Worm (Caenorhabditis elegans) whole organism, young adult: ENCODE data around the gene F10C2.7.
A peak's percentile ranks its signal among the peaks of the same experiment; 100 is the strongest.

Experiments used
- C17E4.6 ChIP-seq: fragments of 200-800 bp; sonication (Bioruptor generic); IDR thresholded peaks from 2 replicates; pipeline ENCODE4 v1.3.6; 2022; ENCODE audit warnings: missing genetic modification reagents, missing genetic modification characterization, missing compliant biosample characterization
- D2030.7 ChIP-seq: fragments of 200-800 bp; sonication (Bioruptor generic); IDR thresholded peaks from 2 replicates; pipeline ENCODE4 v1.3.6; 2022; ENCODE audit warnings: missing genetic modification reagents, missing genetic modification characterization, missing compliant biosample characterization
- F10E7.11 ChIP-seq: sonication (generic microtip); optimal IDR thresholded peaks from 2 replicates; lab custom pipeline; 2017; ENCODE audit warnings: mild to moderate bottlenecking, missing genetic modification characterization, moderate library complexity, missing compliant biosample characterization
- F22D6.2 ChIP-seq: sonication (generic microtip); optimal IDR thresholded peaks from 2 replicates; lab custom pipeline; 2016; ENCODE audit warnings: mild to moderate bottlenecking, missing genetic modification characterization, missing compliant biosample characterization
- F23B12.7 ChIP-seq: sonication (generic microtip); optimal IDR thresholded peaks from 2 replicates; lab custom pipeline; 2017; ENCODE audit warnings: missing genetic modification characterization, mild to moderate bottlenecking, missing compliant biosample characterization, antibody characterized with exemption, moderate library complexity; ENCODE audit not compliant: insufficient read depth
- F33H1.4 ChIP-seq: fragments of 200-800 bp; sonication (Bioruptor generic); IDR thresholded peaks from 2 replicates; pipeline ENCODE4 v1.3.6; 2022; ENCODE audit warnings: missing genetic modification reagents, missing genetic modification characterization, missing compliant biosample characterization
- F49E8.2 ChIP-seq: sonication (generic microtip); optimal IDR thresholded peaks from 3 replicates; lab custom pipeline; 2017; ENCODE audit warnings: missing genetic modification characterization, mild to moderate bottlenecking, missing compliant biosample characterization, antibody characterized with exemption, moderate library complexity; ENCODE audit not compliant: insufficient read depth
- F52B5.7 ChIP-seq: sonication (generic microtip); optimal IDR thresholded peaks from 2 replicates; lab custom pipeline; 2016; ENCODE audit warnings: mild to moderate bottlenecking, missing genetic modification characterization, missing compliant biosample characterization
- K11D2.4 ChIP-seq: fragments of 200-800 bp; sonication (Bioruptor generic); IDR thresholded peaks from 2 replicates; pipeline ENCODE4 v1.3.6; 2022; ENCODE audit warnings: missing genetic modification reagents, missing genetic modification characterization, missing compliant biosample characterization
- aptf-2 ChIP-seq: fragments of 200-800 bp; sonication (Bioruptor generic); conservative IDR thresholded peaks from 2 replicates; pipeline ENCODE4 v1.3.6; 2022; ENCODE audit warnings: missing genetic modification reagents, missing genetic modification characterization, missing compliant biosample characterization
- atf-7 ChIP-seq: sonication (generic microtip); optimal IDR thresholded peaks from 2 replicates; lab custom pipeline; 2017; ENCODE audit warnings: mild to moderate bottlenecking, missing genetic modification characterization, missing compliant biosample characterization
- attf-5 ChIP-seq: fragments of 200-800 bp; sonication (Bioruptor generic); optimal IDR thresholded peaks from 2 replicates; lab custom pipeline; 2018; ENCODE audit warnings: mild to moderate bottlenecking, missing genetic modification characterization, missing compliant biosample characterization
- cebp-1 ChIP-seq, 2 experiments: fragments of 200-800 bp in 1 of 2; sonication (Bioruptor generic) in 1 of 2; sonication (generic microtip) in 1 of 2; IDR thresholded peaks in 1 of 2; optimal IDR thresholded peaks in 1 of 2; 2 replicates each; pipeline versions ENCODE4 v1.3.6 to Lab custom; 2017 to 2022; ENCODE audit warnings: missing compliant biosample characterization in 2 of 2, missing genetic modification characterization in 2 of 2, mild to moderate bottlenecking in 1 of 2, missing genetic modification reagents in 1 of 2, moderate library complexity in 1 of 2
- ceh-100 ChIP-seq: fragments of 200-800 bp; sonication (Bioruptor generic); IDR thresholded peaks from 2 replicates; pipeline ENCODE4 v1.3.6; 2022; ENCODE audit warnings: missing genetic modification reagents, missing genetic modification characterization, missing compliant biosample characterization
- dox-1 ChIP-seq: fragments of 200-800 bp; sonication (Bioruptor generic); IDR thresholded peaks from 2 replicates; pipeline ENCODE4 v1.3.6; 2022; ENCODE audit warnings: missing genetic modification reagents, missing genetic modification characterization, missing compliant biosample characterization
- dpff-1 ChIP-seq: sonication (generic microtip); optimal IDR thresholded peaks from 2 replicates; lab custom pipeline; 2017; ENCODE audit warnings: mild to moderate bottlenecking, missing genetic modification characterization, missing compliant biosample characterization
- dpl-1 ChIP-seq: fragments of 150-350 bp; optimal IDR thresholded peaks from 2 replicates; lab custom pipeline; 2014; ENCODE audit warnings: missing biosample characterization, missing genetic modification reagents, missing genetic modification characterization
- egl-44 ChIP-seq: fragments of 200-800 bp; sonication (Bioruptor generic); IDR thresholded peaks from 2 replicates; pipeline ENCODE4 v1.3.6; 2022; ENCODE audit warnings: missing genetic modification reagents, missing genetic modification characterization, missing compliant biosample characterization
- him-1 ChIP-seq: sonication (generic microtip); optimal IDR thresholded peaks from 2 replicates; lab custom pipeline; 2016; ENCODE audit warnings: missing genotype, missing genetic modification reagents, missing genetic modification characterization, missing compliant biosample characterization
- hlh-12 ChIP-seq: sonication (generic microtip); optimal IDR thresholded peaks from 2 replicates; lab custom pipeline; 2016; ENCODE audit warnings: missing genetic modification characterization, missing compliant biosample characterization
- let-607 ChIP-seq, 2 experiments: fragments of 200-800 bp in 1 of 2; sonication (Bioruptor generic) in 1 of 2; sonication (generic microtip) in 1 of 2; optimal IDR thresholded peaks; 2 replicates each; lab custom pipeline; 2016 to 2018; ENCODE audit warnings: mild to moderate bottlenecking in 2 of 2, missing compliant biosample characterization in 2 of 2, missing genetic modification characterization in 2 of 2, moderate library complexity in 2 of 2, missing genotype in 1 of 2
- lin-54 ChIP-seq: fragments of 200-800 bp; sonication (Bioruptor generic); optimal IDR thresholded peaks from 2 replicates; lab custom pipeline; 2018; ENCODE audit warnings: mild to moderate bottlenecking, missing genetic modification characterization, missing compliant biosample characterization
- lsl-1 ChIP-seq: fragments of 200-800 bp; sonication (Bioruptor generic); optimal IDR thresholded peaks from 2 replicates; lab custom pipeline; 2018; ENCODE audit warnings: mild to moderate bottlenecking, missing genetic modification characterization, moderate library complexity, missing compliant biosample characterization
- madf-3 ChIP-seq: fragments of 200-800 bp; sonication (Bioruptor generic); IDR thresholded peaks from 2 replicates; pipeline ENCODE4 v1.3.6; 2022; ENCODE audit warnings: missing genetic modification reagents, missing genetic modification characterization, missing compliant biosample characterization
- madf-6 ChIP-seq: fragments of 200-800 bp; sonication (Bioruptor generic); IDR thresholded peaks from 2 replicates; pipeline ENCODE4 v1.3.6; 2022; ENCODE audit warnings: missing genetic modification reagents, missing genetic modification characterization, missing compliant biosample characterization
- mel-28 ChIP-seq: sonication (generic microtip); optimal IDR thresholded peaks from 2 replicates; lab custom pipeline; 2016; ENCODE audit warnings: borderline replicate concordance, mild to moderate bottlenecking, missing genetic modification characterization, missing compliant biosample characterization
- nhr-179 ChIP-seq: sonication (generic microtip); optimal IDR thresholded peaks from 2 replicates; lab custom pipeline; 2016; ENCODE audit warnings: mild to moderate bottlenecking, missing genetic modification characterization, missing compliant biosample characterization
- pbrm-1 ChIP-seq: fragments of 200-800 bp; sonication (Bioruptor generic); IDR thresholded peaks from 2 replicates; pipeline ENCODE4 v1.3.6; 2022; ENCODE audit warnings: missing genetic modification reagents, missing genetic modification characterization, missing compliant biosample characterization
- sea-2 ChIP-seq: fragments of 200-800 bp; sonication (Bioruptor generic); IDR thresholded peaks from 2 replicates; pipeline ENCODE4 v1.3.6; 2022; ENCODE audit warnings: missing genetic modification characterization, missing compliant biosample characterization
- snpc-1.3 ChIP-seq: sonication (generic microtip); optimal IDR thresholded peaks from 2 replicates; lab custom pipeline; 2017; ENCODE audit warnings: missing genetic modification characterization, mild to moderate bottlenecking, missing compliant biosample characterization, antibody characterized with exemption, moderate library complexity, missing genotype, missing genetic modification reagents; ENCODE audit not compliant: insufficient read depth
- snpc-3.4 ChIP-seq: sonication (generic microtip); optimal IDR thresholded peaks from 2 replicates; lab custom pipeline; 2017; ENCODE audit warnings: missing genetic modification characterization, mild to moderate bottlenecking, missing compliant biosample characterization, antibody characterized with exemption, moderate library complexity, missing genotype, missing genetic modification reagents
- snpc-4 ChIP-seq, 5 experiments: fragments of 150-350 bp in 1 of 5; sonication (generic microtip) in 4 of 5; optimal IDR thresholded peaks; 2 replicates each; lab custom pipeline; 2014 to 2018; ENCODE audit warnings: missing genetic modification characterization in 5 of 5, missing biosample characterization in 3 of 5, antibody characterized with exemption in 2 of 5, mild to moderate bottlenecking in 2 of 5, missing compliant biosample characterization in 2 of 5, missing genotype in 2 of 5, moderate library complexity in 2 of 5, missing genetic modification reagents in 1 of 5
- zfh-2 ChIP-seq: fragments of 200-800 bp; sonication (Bioruptor generic); conservative IDR thresholded peaks from 2 replicates; pipeline ENCODE4 v1.3.6; 2022; ENCODE audit warnings: missing genetic modification reagents, missing genetic modification characterization, missing compliant biosample characterization

The F10C2.7 gene

ce11 chrV:12065859-12066258 lies 12.2 kb downstream of the F10C2.7 start:
- TF ChIP-seq F33H1.4 (0 out of 2 replicates have a peak, but pooled peaks have one; percentile 15), ceh-100 (GFP tag; lab: Robert Waterston, UW) (no peak), F10E7.11 (tag; lab: Kevin White, UChicago) (no peak), pbrm-1 (GFP tag; lab: Robert Waterston, UW) (0 out of 2 replicates have a peak, but pooled peaks have one; percentile 37), nhr-179 (no peak), atf-7 (tag; lab: Kevin White, UChicago) (no peak), F23B12.7 (tag; lab: Kevin White, UChicago) (peak; percentile 64), K11D2.4 (GFP tag; lab: Robert Waterston, UW) (0 out of 2 replicates have a peak, but pooled peaks have one; percentile 18), snpc-4 (GFP tag; optimal IDR thresholded peaks at IDR 0.05; lab: Kevin White, UChicago) (no peak), snpc-4 (tag; optimal IDR thresholded peaks at IDR 0.05; lab: Kevin White, UChicago) (peak in 1 of 4 experiments; percentile 49), snpc-3.4 (tag; lab: Kevin White, UChicago) (peak; percentile 24), lsl-1 (peak; percentile 86), dox-1 (peak; percentile 29; the same call in 1 of the 2 replicates), sea-2 (GFP tag; lab: Robert Waterston, UW) (no peak), dpl-1 (peak; percentile 20)

ce11 chrV:12068437-12068836 lies 14.7 kb downstream of the F10C2.7 start, which contains the start of gene kmo-2:
TSS of gene kmo-2 (minus strand) at chrV:12068537.
- TF ChIP-seq egl-44 (GFP tag; lab: Robert Waterston, UW) (no peak), D2030.7 (GFP tag; lab: Robert Waterston, UW) (no peak), C17E4.6 (GFP tag; lab: Robert Waterston, UW) (no peak), F52B5.7 (tag; lab: Kevin White, UChicago) (no peak), F22D6.2 (tag; lab: Kevin White, UChicago) (no peak), cebp-1 (GFP tag; IDR thresholded peaks at IDR 0.05; lab: Robert Waterston, UW) (no peak), cebp-1 (tag; optimal IDR thresholded peaks at IDR 0.05; lab: Kevin White, UChicago) (no peak), let-607 (tag; optimal IDR thresholded peaks at IDR 0.05; lab: Kevin White, UChicago) (no peak), aptf-2 (GFP tag; lab: Robert Waterston, UW) (no peak), nhr-179 (no peak), snpc-3.4 (tag; lab: Kevin White, UChicago) (no peak), snpc-1.3 (tag; lab: Kevin White, UChicago) (no peak), zfh-2 (no peak), him-1 (no peak)

ce11 chrV:12070419-12070818 lies 16.7 kb downstream of the F10C2.7 start, which contains the start of gene kmo-1:
TSS of gene kmo-1 (minus strand) at chrV:12070519.
- TF ChIP-seq madf-3 (no peak), madf-6 (no peak), C17E4.6 (GFP tag; lab: Robert Waterston, UW) (no peak), dpff-1 (tag; lab: Kevin White, UChicago) (no peak), snpc-3.4 (tag; lab: Kevin White, UChicago) (no peak), mel-28 (tag; lab: Kevin White, UChicago) (no peak), snpc-1.3 (tag; lab: Kevin White, UChicago) (no peak), attf-5 (GFP tag; lab: Kevin White, UChicago) (no peak), hlh-12 (tag; lab: Kevin White, UChicago) (no peak), lin-54 (no peak), F49E8.2 (tag; lab: Kevin White, UChicago) (no peak)
